Fruit fly (Drosophila melanogaster): Measurements from ENCODE around the gene Acer.

The Acer gene

dm6 chr2L:8545393-8546100 is 23.8 kb downstream of the Acer start (continued):
- no peak for TF ChIP-seq fd102C (GFP tag; optimal IDR thresholded peaks at IDR 0.05)
- no peak for TF ChIP-seq CG2116 (GFP tag; optimal IDR thresholded peaks at IDR 0.05)
- no peak for TF ChIP-seq cwo (GFP tag; optimal IDR thresholded peaks at IDR 0.05)
- no peak for TF ChIP-seq Ada2b (GFP tag; IDR thresholded peaks at IDR 0.05)
- peak; percentile 17 for TF ChIP-seq CoRest (tag; optimal IDR thresholded peaks at IDR 0.05)
- no peak for TF ChIP-seq CG18011 (GFP tag; optimal IDR thresholded peaks at IDR 0.05)
- no peak for TF ChIP-seq h (optimal IDR thresholded peaks at IDR 0.05)
- peak; percentile 24; the same call in 1 of the 2 replicates for TF ChIP-seq vvl (GFP tag; IDR thresholded peaks at IDR 0.05)
- no peak for TF ChIP-seq gsb-n (tag; optimal IDR thresholded peaks at IDR 0.05)
- 0 out of 3 replicates have a peak, but pooled peaks have one; percentile 24 for TF ChIP-seq gce (GFP tag; IDR thresholded peaks at IDR 0.05)
- no peak for TF ChIP-seq CG10321 (GFP tag; IDR thresholded peaks at IDR 0.05)
- TF ChIP-seq CG11696 (GFP tag; IDR thresholded peaks at IDR 0.05) = no peak
- TF ChIP-seq sob (GFP tag; IDR thresholded peaks at IDR 0.05) = 0 out of 2 replicates have a peak, but pooled peaks have one; percentile 7
- TF ChIP-seq nerfin-2 (GFP tag; IDR thresholded peaks at IDR 0.05; ENCODE audit: partially characterized antibody) = no peak
- TF ChIP-seq CG5245 (GFP tag; optimal IDR thresholded peaks at IDR 0.05) = no peak
- no peak for TF ChIP-seq onecut (GFP tag; IDR thresholded peaks at IDR 0.05)
- TF ChIP-seq Dfd (GFP tag; optimal IDR thresholded peaks at IDR 0.05) = no peak
- no peak for TF ChIP-seq CG1792 (GFP tag; optimal IDR thresholded peaks at IDR 0.05)
- no peak for TF ChIP-seq wdn (GFP tag; IDR thresholded peaks at IDR 0.05)
- TF ChIP-seq chm (GFP tag; IDR thresholded peaks at IDR 0.05) = no peak
- peak; percentile 30 for TF ChIP-seq D19A (tag; optimal IDR thresholded peaks at IDR 0.05)
- TF ChIP-seq CG10979 (tag; optimal IDR thresholded peaks at IDR 0.05) = peak; percentile 25
- TF ChIP-seq CG2129 (GFP tag; IDR thresholded peaks at IDR 0.05; ENCODE audit: partially characterized antibody) = no peak
- TF ChIP-seq CG42726 (GFP tag; IDR thresholded peaks at IDR 0.05; ENCODE audit: partially characterized antibody) = no peak
- TF ChIP-seq scrt (GFP tag; optimal IDR thresholded peaks at IDR 0.05) = no peak
- no peak for TF ChIP-seq CG7271 (tag; optimal IDR thresholded peaks at IDR 0.05)
- no peak for TF ChIP-seq CG15073 (GFP tag; optimal IDR thresholded peaks at IDR 0.05)
- TF ChIP-seq Side (GFP tag; optimal IDR thresholded peaks at IDR 0.05) = no peak
- TF ChIP-seq CG14014 (GFP tag; IDR thresholded peaks at IDR 0.05) = no peak
- no peak for TF ChIP-seq CG12659 (GFP tag; optimal IDR thresholded peaks at IDR 0.05)
- TF ChIP-seq CG9727 (GFP tag; optimal IDR thresholded peaks at IDR 0.05) = no peak
- TF ChIP-seq CG3065 (GFP tag; optimal IDR thresholded peaks at IDR 0.05) = no peak
- no peak for TF ChIP-seq so (GFP tag; IDR thresholded peaks at IDR 0.05)
- TF ChIP-seq vnd (GFP tag; IDR thresholded peaks at IDR 0.05; ENCODE audit: partially characterized antibody) = no peak
- no peak for TF ChIP-seq CG4424 (GFP tag; optimal IDR thresholded peaks at IDR 0.05)
- TF ChIP-seq otp (GFP tag; IDR thresholded peaks at IDR 0.05) = no peak
- TF ChIP-seq MBD-R2 (GFP tag; IDR thresholded peaks at IDR 0.05) = no peak
- no peak for TF ChIP-seq CG12219 (GFP tag; optimal IDR thresholded peaks at IDR 0.05)
- no peak for TF ChIP-seq GATAe (GFP tag; conservative IDR thresholded peaks at IDR 0.05)
- peak; percentile 3 for TF ChIP-seq CG11504 (tag; optimal IDR thresholded peaks at IDR 0.05)
- peak; percentile 15 for TF ChIP-seq tup (GFP tag; optimal IDR thresholded peaks at IDR 0.05)
- no peak for TF ChIP-seq Six4 (GFP tag; optimal IDR thresholded peaks at IDR 0.05)
- TF ChIP-seq sisA (GFP tag; IDR thresholded peaks at IDR 0.05) = no peak
- TF ChIP-seq Sry-β (GFP tag; optimal IDR thresholded peaks at IDR 0.05) = no peak
- TF ChIP-seq Fer1 (GFP tag; optimal IDR thresholded peaks at IDR 0.05) = no peak
- peak; percentile 20 for TF ChIP-seq CG18262 (tag; optimal IDR thresholded peaks at IDR 0.05)
- TF ChIP-seq mld (GFP tag; IDR thresholded peaks at IDR 0.05; ENCODE audit: partially characterized antibody) = no peak
- no peak for TF ChIP-seq mirr (GFP tag; optimal IDR thresholded peaks at IDR 0.05)
- peak in 1 of 2 experiments; percentile 81 for TF ChIP-seq tll (GFP tag; optimal IDR thresholded peaks at IDR 0.05)
- no peak for TF ChIP-seq kay (GFP tag; optimal IDR thresholded peaks at IDR 0.05)
